Worm (Caenorhabditis elegans) whole organism, L1 larva: ENCODE results near the gene srsx-6.

Experiments used
- C04F5.9 ChIP-seq: sonication (generic microtip); optimal IDR thresholded peaks from 2 replicates; lab custom pipeline; 2016; ENCODE audit warnings: missing genetic modification characterization, missing compliant biosample characterization
- aly-2 ChIP-seq: fragments of 150-350 bp; optimal IDR thresholded peaks from 2 replicates; lab custom pipeline; 2014; ENCODE audit warnings: missing biosample characterization, missing genetic modification characterization
- ama-1 ChIP-seq: fragments of 150-350 bp; optimal IDR thresholded peaks from 2 replicates; lab custom pipeline; 2014
- blmp-1 ChIP-seq: fragments of 150-350 bp; optimal IDR thresholded peaks from 2 replicates; lab custom pipeline; 2014; ENCODE audit warnings: missing biosample characterization, missing genetic modification characterization
- ces-1 ChIP-seq: fragments of 150-350 bp; optimal IDR thresholded peaks from 2 replicates; lab custom pipeline; 2014; ENCODE audit warnings: missing biosample characterization, missing genetic modification reagents, missing genetic modification characterization
- dpl-1 ChIP-seq, 3 experiments: fragments of 150-350 bp in 2 of 3; sonication (generic microtip) in 1 of 3; optimal IDR thresholded peaks; 2 replicates each; lab custom pipeline; 2014 to 2017; ENCODE audit warnings: missing biosample characterization in 3 of 3, missing genetic modification characterization in 3 of 3, missing genetic modification reagents in 3 of 3
- efl-3 ChIP-seq: fragments of 200-800 bp; sonication (Bioruptor generic); optimal IDR thresholded peaks from 2 replicates; lab custom pipeline; 2018; ENCODE audit warnings: mild to moderate bottlenecking, missing genetic modification characterization, missing compliant biosample characterization
- egl-13 ChIP-seq: sonication (generic microtip); optimal IDR thresholded peaks from 2 replicates; lab custom pipeline; 2016; ENCODE audit warnings: missing genotype, missing genetic modification reagents, missing genetic modification characterization, missing compliant biosample characterization
- egl-27 ChIP-seq, 2 experiments: fragments of 150-350 bp in 1 of 2; sonication (generic microtip); optimal IDR thresholded peaks; 3 replicates each; lab custom pipeline; 2017 to 2018; ENCODE audit warnings: missing biosample characterization in 2 of 2, missing genetic modification characterization in 2 of 2, missing genetic modification reagents in 2 of 2
- elt-3 ChIP-seq, 6 experiments: fragments of 150-350 bp in 1 of 6; sonication (generic microtip); optimal IDR thresholded peaks; 2 replicates each; lab custom pipeline; 2017 to 2018; ENCODE audit warnings: missing biosample characterization in 6 of 6, missing genetic modification characterization in 6 of 6, inconsistent platforms in 1 of 6
- fkh-8 ChIP-seq: sonication (generic microtip); optimal IDR thresholded peaks from 2 replicates; lab custom pipeline; 2016; ENCODE audit warnings: mild to moderate bottlenecking, missing genetic modification characterization, missing compliant biosample characterization
- grh-1 ChIP-seq: fragments of 200-800 bp; sonication (Bioruptor generic); IDR thresholded peaks from 2 replicates; pipeline ENCODE4 v1.3.6; 2022; ENCODE audit warnings: missing genetic modification reagents, missing genetic modification characterization, missing compliant biosample characterization
- hpl-2 ChIP-seq: fragments of 150-350 bp; optimal IDR thresholded peaks from 2 replicates; lab custom pipeline; 2014; ENCODE audit warnings: missing biosample characterization, missing genetic modification reagents, missing genetic modification characterization
- jun-1 ChIP-seq: fragments of 150-350 bp; optimal IDR thresholded peaks from 2 replicates; lab custom pipeline; 2014; ENCODE audit warnings: missing biosample characterization, missing genetic modification reagents, missing genetic modification characterization
- lin-14 ChIP-seq: fragments of 200-800 bp; sonication (Bioruptor generic); optimal IDR thresholded peaks from 2 replicates; lab custom pipeline; 2018; ENCODE audit warnings: mild to moderate bottlenecking, missing genetic modification characterization, moderate library complexity, missing compliant biosample characterization
- lin-35 ChIP-seq, 2 experiments: fragments of 150-350 bp; optimal IDR thresholded peaks; 2 replicates each; lab custom pipeline; 2014; ENCODE audit warnings: missing biosample characterization in 2 of 2, missing genetic modification characterization in 2 of 2, missing genetic modification reagents in 2 of 2
- lir-3 ChIP-seq: sonication (generic microtip); optimal IDR thresholded peaks from 2 replicates; lab custom pipeline; 2016; ENCODE audit warnings: mild to moderate bottlenecking, missing genetic modification characterization, moderate library complexity, missing compliant biosample characterization; ENCODE audit not compliant: poor library complexity
- lsy-2 ChIP-seq, 2 experiments: fragments of 150-350 bp; optimal IDR thresholded peaks; 2 replicates each; lab custom pipeline; 2014; ENCODE audit warnings: missing biosample characterization in 2 of 2, missing genetic modification characterization in 2 of 2
- mab-9 ChIP-seq: fragments of 200-800 bp; sonication (Bioruptor generic); IDR thresholded peaks from 2 replicates; pipeline ENCODE4 v1.3.6; 2022; ENCODE audit warnings: missing genetic modification reagents, missing genetic modification characterization, missing compliant biosample characterization
- nhr-11 ChIP-seq: fragments of 150-350 bp; optimal IDR thresholded peaks from 2 replicates; lab custom pipeline; 2014; ENCODE audit warnings: missing biosample characterization, missing genetic modification characterization
- nhr-12 ChIP-seq: sonication (generic microtip); optimal IDR thresholded peaks from 2 replicates; lab custom pipeline; 2017; ENCODE audit warnings: missing biosample characterization, missing genetic modification characterization
- nhr-20 ChIP-seq: sonication (generic microtip); optimal IDR thresholded peaks from 2 replicates; lab custom pipeline; 2016; ENCODE audit warnings: mild to moderate bottlenecking, missing genetic modification characterization, missing compliant biosample characterization
- nhr-237 ChIP-seq: fragments of 150-350 bp; optimal IDR thresholded peaks from 2 replicates; lab custom pipeline; 2014; ENCODE audit warnings: missing biosample characterization, missing genetic modification characterization
- nhr-47 ChIP-seq: sonication (generic microtip); optimal IDR thresholded peaks from 2 replicates; lab custom pipeline; 2016; ENCODE audit warnings: mild to moderate bottlenecking, missing genetic modification characterization, moderate library complexity, missing compliant biosample characterization
- nhr-71 ChIP-seq: sonication (generic microtip); optimal IDR thresholded peaks from 2 replicates; lab custom pipeline; 2016; ENCODE audit warnings: mild to moderate bottlenecking, missing genetic modification characterization, moderate library complexity, missing compliant biosample characterization
- nhr-85 ChIP-seq: sonication (generic microtip); peaks from one replicate; lab custom pipeline; 2016; ENCODE audit warnings: missing genetic modification characterization, inconsistent platforms, missing compliant biosample characterization
- pqm-1 ChIP-seq: sonication (generic microtip); optimal IDR thresholded peaks from 3 replicates; lab custom pipeline; 2017; ENCODE audit warnings: missing biosample characterization, missing genetic modification characterization
- snpc-4 ChIP-seq: fragments of 150-350 bp; optimal IDR thresholded peaks from 2 replicates; lab custom pipeline; 2014; ENCODE audit warnings: missing biosample characterization, missing genetic modification characterization
- snu-23 ChIP-seq: sonication (generic microtip); optimal IDR thresholded peaks from 2 replicates; lab custom pipeline; 2016; ENCODE audit warnings: missing genetic modification characterization, missing compliant biosample characterization
- sptf-1 ChIP-seq: fragments of 150-350 bp; optimal IDR thresholded peaks from 2 replicates; lab custom pipeline; 2014; ENCODE audit warnings: missing biosample characterization, missing genetic modification characterization
- sup-37 ChIP-seq: fragments of 200-800 bp; sonication (Bioruptor generic); optimal IDR thresholded peaks from 2 replicates; lab custom pipeline; 2018; ENCODE audit warnings: mild to moderate bottlenecking, missing genetic modification characterization, missing compliant biosample characterization
- tbx-2 ChIP-seq: sonication (generic microtip); optimal IDR thresholded peaks from 2 replicates; lab custom pipeline; 2016; ENCODE audit warnings: missing genetic modification characterization, missing compliant biosample characterization
- tlp-1 ChIP-seq: fragments of 150-350 bp; optimal IDR thresholded peaks from 2 replicates; lab custom pipeline; 2014; ENCODE audit warnings: missing biosample characterization, missing genetic modification characterization
- unc-30 ChIP-seq: sonication (generic microtip); optimal IDR thresholded peaks from 2 replicates; lab custom pipeline; 2017; ENCODE audit warnings: missing biosample characterization, missing genetic modification characterization
- unc-62 ChIP-seq: fragments of 150-350 bp; optimal IDR thresholded peaks from 2 replicates; lab custom pipeline; 2014; ENCODE audit warnings: missing biosample characterization, missing genetic modification reagents, missing genetic modification characterization
- unc-86 ChIP-seq: sonication (generic microtip); optimal IDR thresholded peaks from 2 replicates; lab custom pipeline; 2016; ENCODE audit warnings: missing genetic modification characterization, missing compliant biosample characterization
- vab-15 ChIP-seq: sonication (generic microtip); optimal IDR thresholded peaks from 2 replicates; lab custom pipeline; 2017; ENCODE audit warnings: missing genotype, mild to moderate bottlenecking, missing genetic modification characterization, missing compliant biosample characterization
- xbp-1 ChIP-seq: sonication (generic microtip); optimal IDR thresholded peaks from 2 replicates; lab custom pipeline; 2016; ENCODE audit warnings: missing genetic modification characterization, missing compliant biosample characterization
- zip-4 ChIP-seq: fragments of 200-800 bp; sonication (Bioruptor generic); optimal IDR thresholded peaks from 2 replicates; lab custom pipeline; 2018; ENCODE audit warnings: mild to moderate bottlenecking, missing genetic modification characterization, moderate library complexity, missing compliant biosample characterization
- ztf-11 ChIP-seq, 2 experiments: sonication (generic microtip); optimal IDR thresholded peaks; 2 replicates each; lab custom pipeline; 2016 to 2017; ENCODE audit warnings: missing genetic modification characterization in 2 of 2, missing biosample characterization in 1 of 2, missing compliant biosample characterization in 1 of 2

Gene srsx-6

ce11 chrV:7926784-7927183 is at the start of gene srsx-6:
Gene srsx-6 (plus strand): TSS chrV:7927084.
- TF ChIP-seq pqm-1 (tag; lab: Kevin White, UChicago) (no peak), lsy-2 (tag; optimal IDR thresholded peaks at IDR 0.05; lab: Kevin White, UChicago) (no peak), xbp-1 (tag; lab: Kevin White, UChicago) (no peak), ama-1 (lab: Kevin White, UChicago) (no peak), ztf-11 (tag; optimal IDR thresholded peaks at IDR 0.05; lab: Kevin White, UChicago) (no peak), elt-3 (tag; optimal IDR thresholded peaks at IDR 0.05; lab: Kevin White, UChicago) (no peak), C04F5.9 (tag; lab: Kevin White, UChicago) (no peak), snpc-4 (tag; lab: Kevin White, UChicago) (no peak), nhr-47 (tag; lab: Kevin White, UChicago) (no peak), nhr-12 (tag; lab: Kevin White, UChicago) (no peak), egl-27 (tag; optimal IDR thresholded peaks at IDR 0.05; lab: Kevin White, UChicago) (no peak)

- TF ChIP-seq vab-15 (tag; lab: Kevin White, UChicago) (no peak), egl-13 (tag; lab: Kevin White, UChicago) (no peak), ama-1 (lab: Kevin White, UChicago) (no peak), tbx-2 (no peak), unc-62 (GFP tag; lab: Kevin White, UChicago) (no peak), lin-14 (GFP tag; lab: Kevin White, UChicago) (peak; percentile 33), nhr-20 (tag; lab: Kevin White, UChicago) (peak; percentile 31), nhr-85 (tag; lab: Kevin White, UChicago) (peak; percentile 85), jun-1 (tag; lab: Kevin White, UChicago) (no peak), nhr-237 (tag; lab: Kevin White, UChicago) (no peak), elt-3 (tag; optimal IDR thresholded peaks at IDR 0.05; lab: Kevin White, UChicago) (peak in 5 of 6 experiments; percentile 21 to 75 (median 49)), mab-9 (no peak), grh-1 (GFP tag; lab: Robert Waterston, UW) (no peak), lin-35 (GFP tag; optimal IDR thresholded peaks at IDR 0.05; lab: Kevin White, UChicago) (peak in 1 of 2 experiments; percentile 12), unc-30 (tag; lab: Kevin White, UChicago) (no peak), snu-23 (GFP tag; lab: Kevin White, UChicago) (peak; percentile 31), tlp-1 (tag; lab: Kevin White, UChicago) (no peak), blmp-1 (tag; lab: Kevin White, UChicago) (peak; percentile 73), lsy-2 (tag; optimal IDR thresholded peaks at IDR 0.05; lab: Kevin White, UChicago) (peak in 1 of 2 experiments; percentile 22), zip-4 (GFP tag; lab: Kevin White, UChicago) (no peak), hpl-2 (GFP tag; lab: Kevin White, UChicago) (no peak), efl-3 (no peak)
Measured at ce11 chrV:7878411-7878964, 48.4 kb upstream of the srsx-6 start, which contains the start of gene F40A3.2. Gene F40A3.2 (plus strand): TSS chrV:7878914.

ce11 chrV:7884441-7884840 is 42.4 kb upstream of the srsx-6 start:
- TF ChIP-seq sup-37 (GFP tag; lab: Kevin White, UChicago): no peak
- no peak for TF ChIP-seq xbp-1 (tag; lab: Kevin White, UChicago)
- TF ChIP-seq vab-15 (tag; lab: Kevin White, UChicago): peak; percentile 17
- TF ChIP-seq elt-3 (tag; optimal IDR thresholded peaks at IDR 0.05; lab: Kevin White, UChicago): no peak
- peak; percentile 36 for TF ChIP-seq nhr-47 (tag; lab: Kevin White, UChicago)
- TF ChIP-seq unc-86 (tag; lab: Kevin White, UChicago): no peak
- no peak for TF ChIP-seq nhr-11 (tag; lab: Kevin White, UChicago)
- TF ChIP-seq ces-1 (GFP tag; lab: Kevin White, UChicago): no peak
- TF ChIP-seq ztf-11 (tag; optimal IDR thresholded peaks at IDR 0.05; lab: Kevin White, UChicago): no peak
- peak; percentile 52 for TF ChIP-seq egl-13 (tag; lab: Kevin White, UChicago)
- no peak for TF ChIP-seq fkh-8 (tag; lab: Kevin White, UChicago)
- peak; percentile 13 for TF ChIP-seq nhr-71 (tag; lab: Kevin White, UChicago)
- peak; percentile 80 for TF ChIP-seq lin-14 (GFP tag; lab: Kevin White, UChicago)
- TF ChIP-seq aly-2 (tag; lab: Kevin White, UChicago): no peak
- no peak for TF ChIP-seq dpl-1 (GFP tag; optimal IDR thresholded peaks at IDR 0.05; lab: Kevin White, UChicago)
- no peak for TF ChIP-seq lir-3 (tag; lab: Kevin White, UChicago)
- TF ChIP-seq mab-9: no peak
- no peak for TF ChIP-seq sptf-1 (tag; lab: Kevin White, UChicago)
